Worm (Caenorhabditis elegans): ENCODE results near the gene Y4C6A.3.

DNA sequence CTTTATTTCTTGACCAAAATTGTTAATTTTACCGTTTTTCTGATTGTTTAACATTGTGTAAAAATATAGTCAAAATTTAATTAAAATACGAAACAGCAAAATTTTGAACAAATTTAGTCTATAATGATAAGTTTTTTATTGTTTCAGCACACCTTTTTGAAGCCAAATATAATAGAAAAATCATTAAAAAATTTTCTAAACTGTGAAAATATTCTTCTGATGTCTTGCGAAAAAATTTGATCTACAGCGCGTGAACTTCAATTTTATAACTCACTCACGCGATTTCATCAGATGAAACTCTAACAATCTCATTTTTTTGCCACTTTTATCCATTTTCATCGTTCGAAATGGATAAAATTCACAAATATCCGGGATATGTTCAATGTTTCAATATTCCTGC is 23.4 kb upstream of the Y4C6A.3 start, which contains the start of gene T11F8.1:
- TF ChIP-seq fos-1 (tag; optimal IDR thresholded peaks at IDR 0.05) (no peak), egl-27 (tag; optimal IDR thresholded peaks at IDR 0.05) (no peak), snpc-4 (tag; optimal IDR thresholded peaks at IDR 0.05) (no peak), efl-1 (optimal IDR thresholded peaks at IDR 0.05) (no peak), efl-1 (GFP tag; optimal IDR thresholded peaks at IDR 0.05 in 1 of 2) (no peak), fkh-10 (GFP tag; optimal IDR thresholded peaks at IDR 0.05) (no peak), elt-2 (tag; optimal IDR thresholded peaks at IDR 0.05) (no peak), sptf-1 (tag; optimal IDR thresholded peaks at IDR 0.05) (no peak), blmp-1 (tag; optimal IDR thresholded peaks at IDR 0.05) (no peak), aha-1 (tag; optimal IDR thresholded peaks at IDR 0.05) (no peak), pqm-1 (tag; optimal IDR thresholded peaks at IDR 0.05) (no peak)

Data from whole organism, L1 larva.